Fruit fly (Drosophila melanogaster): ENCODE results near the gene alpha-Est9.

- TF ChIP-seq CG8478 (optimal IDR thresholded peaks at IDR 0.05) (no peak), CTCF (optimal IDR thresholded peaks at IDR 0.05) (no peak)
Measured at dm6 chr3R:7499488-7499887, 5.4 kb downstream of the alpha-Est9 start.
